Fruit fly (Drosophila melanogaster): ENCODE measurements around the gene apolpp.

apolpp gene

dm6 chr4:1060373-1061094 is at the start of gene apolpp:
apolpp (plus strand) TSS chr4:1060969.
- TF ChIP-seq usp (GFP tag; optimal IDR thresholded peaks at IDR 0.05) (no peak), CG8478 (optimal IDR thresholded peaks at IDR 0.05) (no peak), Dll (optimal IDR thresholded peaks at IDR 0.05) (no peak), pan (optimal IDR thresholded peaks at IDR 0.05) (no peak), EcR (GFP tag; optimal IDR thresholded peaks at IDR 0.05) (no peak), psq (optimal IDR thresholded peaks at IDR 0.05) (no peak)

dm6 chr4:1025101-1025500 is 35.7 kb upstream of the apolpp start:
- no peak for TF ChIP-seq EcR (GFP tag; optimal IDR thresholded peaks at IDR 0.05)
- no peak for TF ChIP-seq Dll (optimal IDR thresholded peaks at IDR 0.05)

DNA sequence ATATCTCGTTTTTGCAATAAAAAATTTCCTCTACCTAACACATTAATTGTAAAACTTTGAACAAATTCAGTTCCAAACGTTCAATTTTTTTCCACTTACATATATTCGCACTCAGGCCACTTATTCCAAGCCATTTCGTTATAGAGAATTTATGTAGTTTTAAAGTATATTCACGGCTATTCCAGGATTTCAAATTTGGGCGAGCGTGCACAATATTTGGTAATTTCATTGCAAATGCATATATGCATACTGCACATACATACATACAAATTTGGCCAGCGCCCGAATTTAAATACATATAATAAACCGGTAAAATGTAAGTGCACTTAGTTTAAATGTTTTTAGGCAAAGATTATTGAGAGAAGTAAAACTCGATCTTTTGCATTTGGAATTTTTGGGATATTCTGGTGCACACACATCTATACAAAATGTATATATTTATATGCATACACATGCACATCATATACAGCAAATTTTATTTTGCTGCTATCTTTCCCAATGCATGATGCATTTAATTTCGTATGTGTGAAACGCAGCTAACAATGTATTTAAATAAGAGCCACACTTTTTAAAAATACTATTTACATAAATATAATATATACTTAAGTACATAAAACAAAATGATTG is 34.5 kb upstream of the apolpp start:
- TF ChIP-seq CG8478 (optimal IDR thresholded peaks at IDR 0.05) (no peak), usp (GFP tag; optimal IDR thresholded peaks at IDR 0.05) (no peak), psq (optimal IDR thresholded peaks at IDR 0.05) (no peak), EcR (GFP tag; optimal IDR thresholded peaks at IDR 0.05) (no peak), Dll (optimal IDR thresholded peaks at IDR 0.05) (no peak), pan (optimal IDR thresholded peaks at IDR 0.05) (no peak)

DNA sequence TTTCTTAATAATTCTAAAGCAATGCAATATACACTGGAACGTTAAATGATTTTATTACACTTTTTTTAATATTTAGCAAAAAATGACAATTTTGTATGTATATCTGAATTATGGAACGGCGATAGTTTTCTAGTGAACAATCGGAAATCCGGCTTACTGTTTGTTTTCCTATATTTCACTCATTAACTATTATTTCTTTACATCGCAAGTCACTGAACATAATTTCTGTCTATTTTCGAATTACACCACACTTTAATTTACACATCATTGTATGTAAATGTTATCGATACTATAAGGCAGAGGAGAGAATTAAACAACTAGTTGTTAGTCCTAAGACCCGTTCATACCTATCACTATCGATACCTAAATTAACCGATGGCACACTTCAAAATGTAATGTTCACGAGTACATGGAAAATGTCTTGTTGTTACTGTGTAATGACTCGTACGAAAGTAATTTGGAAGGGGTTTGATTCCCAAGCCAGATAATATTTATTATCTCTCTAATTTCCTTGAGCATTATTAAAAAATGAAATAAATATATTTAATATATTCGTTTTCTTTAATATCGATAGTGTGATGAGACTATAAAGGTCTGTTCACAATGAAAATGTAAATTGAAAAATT is 33.9 kb upstream of the apolpp start, which contains the start of gene PlexA:
Gene PlexA, minus strand, starts transcription at position 296 of the 626 bp plus-strand sequence.
- TF ChIP-seq Dll (optimal IDR thresholded peaks at IDR 0.05) (no peak), EcR (GFP tag; optimal IDR thresholded peaks at IDR 0.05) (no peak), pan (optimal IDR thresholded peaks at IDR 0.05) (no peak), psq (optimal IDR thresholded peaks at IDR 0.05) (no peak), CG8478 (optimal IDR thresholded peaks at IDR 0.05) (no peak)

DNA sequence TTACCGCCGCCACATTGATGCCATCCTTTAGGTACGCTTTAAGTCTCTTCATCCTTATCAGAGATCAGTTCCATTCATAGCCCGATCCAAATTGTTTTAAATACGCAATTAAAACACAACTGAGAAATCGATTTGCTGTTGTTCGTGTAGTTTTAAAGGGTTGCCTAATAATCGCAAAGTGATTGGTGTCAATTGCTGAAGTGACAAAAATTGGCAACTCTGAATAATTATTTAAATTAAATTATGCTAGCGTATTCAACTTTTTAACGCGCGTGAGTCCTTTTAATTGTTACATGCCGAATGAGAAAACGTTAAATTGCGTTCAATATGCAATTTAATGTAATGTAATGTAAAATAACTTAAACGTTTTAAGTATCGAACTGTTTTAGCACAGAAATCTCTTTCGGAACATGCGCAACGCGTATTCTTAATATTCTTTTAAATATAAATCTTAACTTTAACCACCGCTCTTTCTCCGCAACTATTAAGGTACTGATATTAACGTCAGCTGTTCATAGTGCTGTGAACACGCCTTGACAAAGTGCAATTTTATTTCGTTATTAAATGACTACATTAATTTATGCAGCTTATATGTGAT is 31.5 kb upstream of the apolpp start, which contains the start of gene Mpv17:
Gene Mpv17, minus strand, starts transcription at position 164 of the 598 bp plus-strand sequence.
- no peak for TF ChIP-seq Dll (optimal IDR thresholded peaks at IDR 0.05)
- TF ChIP-seq EcR (GFP tag; optimal IDR thresholded peaks at IDR 0.05): no peak

DNA sequence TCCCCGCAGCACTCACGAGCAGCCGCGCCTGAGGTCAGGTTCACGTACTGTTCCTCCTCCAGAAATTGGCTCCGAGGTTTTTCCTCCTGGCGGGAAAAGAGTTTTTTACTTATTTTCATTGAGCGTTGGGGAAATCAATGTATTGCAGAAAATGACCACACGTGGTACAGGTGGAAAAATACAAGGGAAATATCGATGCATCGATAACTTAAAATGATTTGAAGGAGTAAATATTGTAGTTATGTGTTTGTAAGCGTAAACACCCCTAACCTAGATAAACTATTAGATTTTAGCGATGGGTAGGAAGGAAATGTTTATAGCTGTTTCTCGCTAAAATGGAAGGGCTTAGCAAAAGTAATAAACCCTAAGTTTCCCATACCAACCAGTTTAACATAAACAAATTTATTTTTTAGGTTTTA is 30.1 kb upstream of the apolpp start:
- TF ChIP-seq Dll (optimal IDR thresholded peaks at IDR 0.05) (no peak), pan (optimal IDR thresholded peaks at IDR 0.05) (no peak), psq (optimal IDR thresholded peaks at IDR 0.05) (no peak), usp (GFP tag; optimal IDR thresholded peaks at IDR 0.05) (no peak), CG8478 (optimal IDR thresholded peaks at IDR 0.05) (no peak), EcR (GFP tag; optimal IDR thresholded peaks at IDR 0.05) (no peak)

DNA sequence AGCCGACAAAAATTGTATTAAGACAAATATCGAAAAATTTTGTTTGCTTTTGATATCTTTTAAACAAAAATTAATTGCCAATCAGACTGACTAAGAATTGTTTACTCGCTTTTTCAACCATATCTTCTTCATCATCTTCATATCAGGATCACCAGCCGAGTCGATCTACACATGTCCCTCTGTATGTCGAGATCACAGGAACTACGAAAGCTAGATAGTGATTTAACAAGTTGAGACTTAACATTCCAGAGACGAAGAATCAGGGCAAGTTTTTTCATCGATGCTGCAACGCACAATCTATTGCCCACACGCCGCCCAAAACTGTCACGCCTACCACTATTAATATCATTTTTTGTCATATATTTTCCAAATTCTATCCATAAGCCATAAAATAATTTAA is 29.6 kb upstream of the apolpp start, which contains the start of gene ATPsynbeta:
Gene ATPsynbeta, plus strand, starts transcription at position 348 of the 400 bp plus-strand sequence.
- TF ChIP-seq EcR (GFP tag; optimal IDR thresholded peaks at IDR 0.05) (no peak), usp (GFP tag; optimal IDR thresholded peaks at IDR 0.05) (no peak), pan (optimal IDR thresholded peaks at IDR 0.05) (no peak), CG8478 (optimal IDR thresholded peaks at IDR 0.05) (no peak), Dll (optimal IDR thresholded peaks at IDR 0.05) (no peak), psq (optimal IDR thresholded peaks at IDR 0.05) (no peak)

DNA sequence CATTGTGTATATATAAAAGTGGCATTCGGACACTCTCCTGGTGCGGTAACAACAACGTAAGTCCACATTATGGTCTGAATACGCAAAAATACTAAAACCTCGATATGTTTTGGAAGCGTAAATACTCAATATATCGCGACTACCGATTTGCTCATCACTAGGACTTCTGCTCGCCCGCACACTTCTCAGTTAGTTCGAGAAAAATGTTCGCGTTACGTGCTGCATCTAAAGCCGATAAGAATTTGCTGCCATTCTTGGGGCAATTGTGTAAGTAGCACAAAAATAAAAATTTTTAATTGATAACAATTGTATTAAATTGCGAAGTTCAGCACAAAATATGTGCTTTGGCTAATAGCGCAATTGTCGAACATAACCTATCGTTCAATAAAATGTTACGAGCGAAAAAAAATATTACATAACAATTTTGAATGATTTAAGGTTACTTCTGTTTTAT is 29.1 kb upstream of the apolpp start, which contains the start of gene CG11076:
Gene CG11076, minus strand, starts transcription at position 71 of the 454 bp plus-strand sequence.
- TF ChIP-seq pan (optimal IDR thresholded peaks at IDR 0.05): no peak
- TF ChIP-seq Dll (optimal IDR thresholded peaks at IDR 0.05): no peak
- no peak for TF ChIP-seq CG8478 (optimal IDR thresholded peaks at IDR 0.05)
- no peak for TF ChIP-seq psq (optimal IDR thresholded peaks at IDR 0.05)
- no peak for TF ChIP-seq usp (GFP tag; optimal IDR thresholded peaks at IDR 0.05)
- no peak for TF ChIP-seq EcR (GFP tag; optimal IDR thresholded peaks at IDR 0.05)

DNA sequence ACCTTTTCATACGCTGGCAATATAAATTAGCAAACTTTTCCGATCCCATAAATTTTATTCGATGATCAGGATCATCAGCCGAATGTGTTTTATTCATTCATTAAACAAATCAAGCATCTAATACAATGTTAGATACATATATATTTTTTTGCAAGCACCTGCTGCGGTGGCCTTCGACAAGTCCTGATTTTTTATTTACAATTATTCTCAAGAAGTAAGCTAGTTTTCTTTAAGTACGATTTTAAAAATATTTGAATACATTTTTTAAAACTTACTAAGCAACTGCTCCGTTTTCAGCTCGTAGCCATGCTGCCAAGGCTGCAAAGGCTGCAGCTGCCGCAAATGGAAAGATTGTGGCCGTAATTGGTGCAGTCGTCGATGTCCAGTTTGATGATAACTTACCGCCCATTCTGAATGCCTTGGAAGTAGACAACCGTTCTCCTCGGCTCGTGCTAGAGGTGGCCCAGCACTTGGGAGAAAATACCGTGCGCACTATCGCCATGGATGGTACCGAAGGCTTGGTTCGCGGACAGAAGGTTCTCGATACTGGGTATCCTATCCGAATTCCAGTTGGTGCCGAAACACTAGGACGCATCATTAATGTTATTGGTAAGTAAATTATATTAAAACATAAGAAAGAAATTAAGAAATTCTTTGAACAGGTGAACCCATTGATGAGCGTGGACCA is 28.0 kb upstream of the apolpp start:
- TF ChIP-seq usp (GFP tag; optimal IDR thresholded peaks at IDR 0.05) (no peak), CG8478 (optimal IDR thresholded peaks at IDR 0.05) (no peak), pan (optimal IDR thresholded peaks at IDR 0.05) (no peak), EcR (GFP tag; optimal IDR thresholded peaks at IDR 0.05) (no peak), Dll (optimal IDR thresholded peaks at IDR 0.05) (no peak), psq (optimal IDR thresholded peaks at IDR 0.05) (no peak)

- TF ChIP-seq usp (GFP tag; optimal IDR thresholded peaks at IDR 0.05) (no peak), EcR (GFP tag; optimal IDR thresholded peaks at IDR 0.05) (no peak), Dll (optimal IDR thresholded peaks at IDR 0.05) (no peak), psq (optimal IDR thresholded peaks at IDR 0.05) (no peak), CG8478 (optimal IDR thresholded peaks at IDR 0.05) (no peak), pan (optimal IDR thresholded peaks at IDR 0.05) (no peak)
Measured at dm6 chr4:1050422-1050821, 10.3 kb upstream of the apolpp start.

DNA sequence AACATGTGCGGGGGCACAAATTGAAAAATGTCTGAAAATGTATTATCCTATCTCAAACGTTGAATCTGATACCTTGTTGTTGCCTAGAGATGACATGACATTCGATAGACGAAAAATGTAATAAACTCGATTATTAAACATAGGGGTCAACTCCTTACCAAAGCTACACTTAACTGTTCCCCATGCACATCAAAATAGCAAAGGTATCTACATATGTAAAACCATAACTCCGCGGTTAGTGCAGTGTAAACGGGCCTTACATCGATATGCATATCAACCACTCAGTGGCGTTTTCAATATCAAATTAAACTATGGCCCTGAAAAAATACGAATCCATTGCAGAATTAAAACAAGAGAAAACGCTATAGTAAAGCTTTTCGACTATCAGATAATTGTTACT is 9.5 kb upstream of the apolpp start:
- TF ChIP-seq CG8478 (optimal IDR thresholded peaks at IDR 0.05) (no peak), Dll (optimal IDR thresholded peaks at IDR 0.05) (no peak), EcR (GFP tag; optimal IDR thresholded peaks at IDR 0.05) (no peak), pan (optimal IDR thresholded peaks at IDR 0.05) (no peak), usp (GFP tag; optimal IDR thresholded peaks at IDR 0.05) (no peak)

Measured in whole organism.